Fruit fly (Drosophila melanogaster): ENCODE measurements around the gene Wnk.

DNA sequence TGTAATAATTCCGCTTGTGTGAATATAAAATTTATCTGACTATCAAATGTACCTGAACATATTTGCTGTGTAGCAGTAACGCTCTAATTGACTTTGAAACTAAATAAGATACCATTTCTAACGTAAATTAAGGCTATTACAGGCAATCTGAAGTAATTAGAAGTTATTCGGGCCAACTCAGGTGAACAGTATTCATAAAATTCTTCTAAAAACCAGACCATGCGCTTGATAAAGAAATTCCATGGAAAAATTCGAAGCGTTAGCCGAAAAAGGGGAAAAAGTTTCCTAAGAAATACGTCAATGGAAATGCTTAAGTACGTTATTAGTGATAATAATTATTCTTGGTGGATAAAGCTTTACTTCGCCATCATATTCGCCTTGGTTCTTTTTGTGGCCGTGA lies 20.4 kb downstream of the Wnk start, which contains the start of gene ppk5:
- TF ChIP-seq EcR (GFP tag; optimal IDR thresholded peaks at IDR 0.05) (no peak), usp (GFP tag; optimal IDR thresholded peaks at IDR 0.05) (no peak), pan (optimal IDR thresholded peaks at IDR 0.05) (no peak), psq (optimal IDR thresholded peaks at IDR 0.05) (no peak), CG8478 (optimal IDR thresholded peaks at IDR 0.05) (no peak)

Measured in whole organism.